Worm (Caenorhabditis elegans) whole organism, L4/young adult: ENCODE results near the gene ckr-2.

ENCODE experiments used
- W03F9.2 ChIP-seq: fragments of 150-350 bp; optimal IDR thresholded peaks from 2 replicates; lab custom pipeline; 2014; ENCODE audit warnings: missing biosample characterization, missing genetic modification characterization
- dao-5 ChIP-seq: sonication (generic microtip); optimal IDR thresholded peaks from 2 replicates; lab custom pipeline; 2016; ENCODE audit warnings: missing genotype, missing genetic modification characterization, moderate library complexity, missing compliant biosample characterization
- him-1 ChIP-seq: sonication (generic microtip); optimal IDR thresholded peaks from 2 replicates; lab custom pipeline; 2016; ENCODE audit warnings: missing genotype, missing genetic modification reagents, missing genetic modification characterization, missing compliant biosample characterization

DNA sequence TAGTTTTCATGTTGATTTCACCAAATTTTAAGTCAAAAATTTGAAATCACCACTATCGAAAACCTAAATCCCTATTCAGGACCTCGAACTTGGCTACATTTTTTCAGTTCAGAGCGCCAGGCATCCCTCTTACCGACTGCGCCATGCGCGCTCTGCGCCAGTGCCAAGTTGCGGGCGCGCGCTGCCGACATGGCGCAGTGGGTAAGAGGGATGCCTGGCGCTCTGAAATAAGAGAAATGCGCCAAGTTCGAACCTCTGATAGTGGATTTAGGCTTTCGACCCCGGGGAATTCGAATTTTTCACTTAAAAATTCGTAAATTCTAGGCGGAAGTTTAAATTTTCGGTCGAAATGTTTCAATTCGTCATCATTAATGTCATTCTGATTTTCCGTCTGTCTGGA, 31.5 kb downstream of the ckr-2 start:
- TF ChIP-seq him-1 (tag; lab: Kevin White, UChicago) = no peak
- no peak for TF ChIP-seq W03F9.2 (tag; lab: Kevin White, UChicago)
- no peak for TF ChIP-seq dao-5 (tag; lab: Kevin White, UChicago)
